Worm (Caenorhabditis elegans) whole organism, early embryonic: ENCODE measurements around the gene cutl-24.

Source experiments
- B0310.2 ChIP-seq: sonication (generic microtip); optimal IDR thresholded peaks from 2 replicates; lab custom pipeline; 2016; ENCODE audit warnings: mild to moderate bottlenecking, missing genetic modification characterization, missing compliant biosample characterization
- F13C5.2 ChIP-seq: sonication (generic microtip); optimal IDR thresholded peaks from 2 replicates; lab custom pipeline; 2017; ENCODE audit warnings: mild to moderate bottlenecking, missing genetic modification characterization, inconsistent platforms, missing compliant biosample characterization
- aly-1 ChIP-seq: sonication (generic microtip); optimal IDR thresholded peaks from 2 replicates; lab custom pipeline; 2016; ENCODE audit warnings: missing genetic modification characterization, missing compliant biosample characterization
- ama-1 ChIP-seq: fragments of 150-350 bp; optimal IDR thresholded peaks from 2 replicates; lab custom pipeline; 2014
- ceh-13 ChIP-seq: fragments of 200-800 bp; sonication (Bioruptor generic); optimal IDR thresholded peaks from 2 replicates; lab custom pipeline; 2018; ENCODE audit warnings: mild to moderate bottlenecking, missing genetic modification characterization, missing compliant biosample characterization
- ceh-36 ChIP-seq: sonication (generic microtip); optimal IDR thresholded peaks from 2 replicates; lab custom pipeline; 2016; ENCODE audit warnings: missing genetic modification characterization, inconsistent platforms, missing compliant biosample characterization
- ets-7 ChIP-seq: sonication (generic microtip); optimal IDR thresholded peaks from 2 replicates; lab custom pipeline; 2016; ENCODE audit warnings: missing genotype, missing genetic modification characterization, missing compliant biosample characterization
- flt-1 ChIP-seq: fragments of 200-800 bp; sonication (Bioruptor generic); IDR thresholded peaks from 2 replicates; pipeline ENCODE4 v1.3.6; 2022; ENCODE audit warnings: missing genetic modification characterization, missing compliant biosample characterization
- hmbx-1 ChIP-seq: sonication (generic microtip); optimal IDR thresholded peaks from 2 replicates; lab custom pipeline; 2016; ENCODE audit warnings: mild to moderate bottlenecking, missing genetic modification characterization, missing compliant biosample characterization
- hmg-4 ChIP-seq: fragments of 200-800 bp; sonication (Bioruptor generic); optimal IDR thresholded peaks from 2 replicates; lab custom pipeline; 2018; ENCODE audit warnings: mild to moderate bottlenecking, missing genetic modification characterization, missing compliant biosample characterization
- hnd-1 ChIP-seq: sonication (generic microtip); optimal IDR thresholded peaks from 2 replicates; lab custom pipeline; 2016; ENCODE audit warnings: missing genetic modification characterization, missing compliant biosample characterization
- pes-1 ChIP-seq: fragments of 200-800 bp; sonication (Bioruptor generic); IDR thresholded peaks from 2 replicates; pipeline ENCODE4 v1.3.6; 2022; ENCODE audit warnings: missing genetic modification reagents, missing genetic modification characterization, missing compliant biosample characterization
- scrt-1 ChIP-seq: fragments of 200-800 bp; sonication (Bioruptor generic); IDR thresholded peaks from 2 replicates; pipeline ENCODE4 v1.3.6; 2022; ENCODE audit warnings: missing genetic modification characterization, missing compliant biosample characterization
- sea-1 ChIP-seq: fragments of 200-800 bp; sonication (Bioruptor generic); conservative IDR thresholded peaks from 2 replicates; pipeline ENCODE4 v1.3.6; 2022; ENCODE audit warnings: missing genetic modification characterization, missing compliant biosample characterization
- tbx-11 ChIP-seq: fragments of 200-800 bp; sonication (Bioruptor generic); IDR thresholded peaks from 2 replicates; pipeline ENCODE4 v1.3.6; 2022; ENCODE audit warnings: missing genetic modification characterization, missing compliant biosample characterization
- tbx-37 ChIP-seq: fragments of 200-800 bp; sonication (Bioruptor generic); conservative IDR thresholded peaks from 2 replicates; pipeline ENCODE4 v1.3.6; 2022; ENCODE audit warnings: missing genetic modification reagents, missing genetic modification characterization, missing compliant biosample characterization
- tra-4 ChIP-seq: sonication (generic microtip); optimal IDR thresholded peaks from 2 replicates; lab custom pipeline; 2017; ENCODE audit warnings: missing genetic modification characterization, missing compliant biosample characterization

The cutl-24 gene

ce11 chrIV:148756-149155 lies 16.1 kb upstream of the cutl-24 start:
- no peak for TF ChIP-seq ceh-13 (GFP tag; lab: Kevin White, UChicago)
- no peak for TF ChIP-seq flt-1 (GFP tag; lab: Robert Waterston, UW)
- TF ChIP-seq B0310.2: no peak
- no peak for TF ChIP-seq ceh-36 (tag; lab: Kevin White, UChicago)
- no peak for TF ChIP-seq ets-7 (tag; lab: Kevin White, UChicago)
- TF ChIP-seq tbx-37 (GFP tag; lab: Robert Waterston, UW): no peak
- TF ChIP-seq hmg-4 (GFP tag; lab: Kevin White, UChicago): no peak
- TF ChIP-seq tbx-11 (GFP tag; lab: Robert Waterston, UW): no peak
- TF ChIP-seq F13C5.2 (tag; lab: Kevin White, UChicago): no peak
- TF ChIP-seq scrt-1 (GFP tag; lab: Robert Waterston, UW): no peak
- TF ChIP-seq hmbx-1 (tag; lab: Kevin White, UChicago): no peak
- no peak for TF ChIP-seq pes-1 (GFP tag; lab: Robert Waterston, UW)

- no peak for TF ChIP-seq aly-1 (tag; lab: Kevin White, UChicago)
- TF ChIP-seq tra-4 (tag; lab: Kevin White, UChicago): no peak
- TF ChIP-seq ama-1 (lab: Kevin White, UChicago): no peak
- TF ChIP-seq ets-7 (tag; lab: Kevin White, UChicago): no peak
- TF ChIP-seq B0310.2: no peak
- no peak for TF ChIP-seq hnd-1 (tag; lab: Kevin White, UChicago)
- no peak for TF ChIP-seq hmbx-1 (tag; lab: Kevin White, UChicago)
- TF ChIP-seq ceh-13 (GFP tag; lab: Kevin White, UChicago): no peak
These were observed 15.1 kb upstream of the cutl-24 start for ce11 chrIV:149794-150193.

DNA sequence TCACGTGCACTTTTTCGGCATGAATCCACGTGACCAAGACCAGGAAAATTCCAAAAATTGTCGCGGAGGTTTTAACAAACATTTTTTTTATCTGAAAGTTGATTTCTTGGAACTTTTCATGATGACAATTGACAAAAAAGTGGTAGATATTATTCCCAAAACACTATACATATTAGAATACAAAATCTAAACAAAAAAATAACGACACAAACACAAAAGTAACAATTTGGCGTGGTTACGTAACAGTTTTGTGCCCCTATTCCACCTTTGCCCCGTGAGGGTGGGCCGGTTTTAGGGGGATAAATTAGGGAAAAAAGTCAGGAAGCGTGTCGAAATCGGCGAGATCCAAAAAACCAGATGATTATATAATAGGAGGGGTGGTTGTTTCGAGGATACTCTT lies 7.1 kb upstream of the cutl-24 start, which contains the start of gene gegf-1:
gegf-1 (minus strand) TSS at position 101 of the 400 bp plus-strand sequence.
- no peak for TF ChIP-seq ets-7 (tag; lab: Kevin White, UChicago)
- TF ChIP-seq aly-1 (tag; lab: Kevin White, UChicago): no peak
- no peak for TF ChIP-seq ceh-36 (tag; lab: Kevin White, UChicago)
- no peak for TF ChIP-seq tra-4 (tag; lab: Kevin White, UChicago)
- TF ChIP-seq ceh-13 (GFP tag; lab: Kevin White, UChicago): no peak
- TF ChIP-seq ama-1 (lab: Kevin White, UChicago): no peak
- TF ChIP-seq pes-1 (GFP tag; lab: Robert Waterston, UW): no peak
- TF ChIP-seq flt-1 (GFP tag; lab: Robert Waterston, UW): no peak
- TF ChIP-seq hmbx-1 (tag; lab: Kevin White, UChicago): no peak
- no peak for TF ChIP-seq F13C5.2 (tag; lab: Kevin White, UChicago)
- TF ChIP-seq hnd-1 (tag; lab: Kevin White, UChicago): no peak
- no peak for TF ChIP-seq hmg-4 (GFP tag; lab: Kevin White, UChicago)
- TF ChIP-seq tbx-37 (GFP tag; lab: Robert Waterston, UW): no peak

DNA sequence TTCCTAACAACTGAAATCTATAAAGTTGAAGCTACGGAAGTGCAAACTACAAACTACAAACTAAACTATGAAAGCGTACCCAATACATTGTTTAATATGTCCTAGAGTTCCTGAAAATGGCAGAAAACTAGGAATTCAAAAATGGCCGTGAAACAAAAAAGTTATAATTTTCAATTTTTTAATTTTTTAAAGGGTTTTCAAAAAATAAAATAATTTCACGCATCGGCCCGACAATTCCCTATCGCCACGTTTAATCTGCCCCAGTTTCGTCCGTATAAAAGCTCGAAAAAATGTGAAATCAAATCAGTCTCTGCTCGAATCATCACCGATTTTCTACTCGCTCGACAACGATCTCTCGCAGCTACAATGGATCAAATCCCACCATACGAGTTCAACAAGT lies 6.2 kb upstream of the cutl-24 start, which contains the start of gene Y38C1AA.7:
Y38C1AA.7 (plus strand) TSS at position 301 of the 400 bp plus-strand sequence.
- TF ChIP-seq sea-1 (GFP tag; lab: Robert Waterston, UW) (no peak), scrt-1 (GFP tag; lab: Robert Waterston, UW) (no peak), ets-7 (tag; lab: Kevin White, UChicago) (no peak), pes-1 (GFP tag; lab: Robert Waterston, UW) (no peak), tbx-37 (GFP tag; lab: Robert Waterston, UW) (no peak), flt-1 (GFP tag; lab: Robert Waterston, UW) (no peak), hmbx-1 (tag; lab: Kevin White, UChicago) (no peak), ceh-36 (tag; lab: Kevin White, UChicago) (no peak), ama-1 (lab: Kevin White, UChicago) (no peak), F13C5.2 (tag; lab: Kevin White, UChicago) (no peak), tra-4 (tag; lab: Kevin White, UChicago) (no peak), hmg-4 (GFP tag; lab: Kevin White, UChicago) (no peak), ceh-13 (GFP tag; lab: Kevin White, UChicago) (no peak), hnd-1 (tag; lab: Kevin White, UChicago) (no peak)

- TF ChIP-seq aly-1 (tag; lab: Kevin White, UChicago): no peak
- TF ChIP-seq hnd-1 (tag; lab: Kevin White, UChicago): no peak
- TF ChIP-seq B0310.2: no peak
- TF ChIP-seq F13C5.2 (tag; lab: Kevin White, UChicago): no peak
- TF ChIP-seq ceh-36 (tag; lab: Kevin White, UChicago): no peak
- no peak for TF ChIP-seq tbx-11 (GFP tag; lab: Robert Waterston, UW)
- TF ChIP-seq flt-1 (GFP tag; lab: Robert Waterston, UW): no peak
- TF ChIP-seq hmg-4 (GFP tag; lab: Kevin White, UChicago): no peak
- TF ChIP-seq tbx-37 (GFP tag; lab: Robert Waterston, UW): no peak
- no peak for TF ChIP-seq sea-1 (GFP tag; lab: Robert Waterston, UW)
- TF ChIP-seq ama-1 (lab: Kevin White, UChicago): no peak
- no peak for TF ChIP-seq hmbx-1 (tag; lab: Kevin White, UChicago)
- TF ChIP-seq ceh-13 (GFP tag; lab: Kevin White, UChicago): no peak
- TF ChIP-seq scrt-1 (GFP tag; lab: Robert Waterston, UW): no peak
- no peak for TF ChIP-seq ets-7 (tag; lab: Kevin White, UChicago)
These were observed 5.0 kb upstream of the cutl-24 start, which contains the start of gene Y38C1AA.19 for ce11 chrIV:159864-160263. Y38C1AA.19 (plus strand) TSS chrIV:160164.

- TF ChIP-seq ceh-36 (tag; lab: Kevin White, UChicago) (no peak), tbx-37 (GFP tag; lab: Robert Waterston, UW) (no peak), F13C5.2 (tag; lab: Kevin White, UChicago) (no peak), hnd-1 (tag; lab: Kevin White, UChicago) (no peak), flt-1 (GFP tag; lab: Robert Waterston, UW) (no peak)
These were observed 2.3 kb upstream of the cutl-24 start, which contains the start of gene Y38C1AA.6 for ce11 chrIV:162530-162929. Y38C1AA.6 (plus strand) TSS chrIV:162830.

ce11 chrIV:171036-171435 lies 6.2 kb downstream of the cutl-24 start:
- TF ChIP-seq aly-1 (tag; lab: Kevin White, UChicago): no peak
- no peak for TF ChIP-seq ama-1 (lab: Kevin White, UChicago)
- no peak for TF ChIP-seq ets-7 (tag; lab: Kevin White, UChicago)
- no peak for TF ChIP-seq ceh-13 (GFP tag; lab: Kevin White, UChicago)
- no peak for TF ChIP-seq pes-1 (GFP tag; lab: Robert Waterston, UW)
- no peak for TF ChIP-seq ceh-36 (tag; lab: Kevin White, UChicago)
- no peak for TF ChIP-seq hmg-4 (GFP tag; lab: Kevin White, UChicago)
